Worm (Caenorhabditis elegans): ENCODE measurements around the gene T02G5.7.

Gene T02G5.7

ce11 chrII:7104794-7105613, 29.6 kb downstream of the T02G5.7 start, which contains the start of the genes farl-11 and rpl-33:
Gene farl-11 (minus strand): TSS chrII:7105035.
Gene rpl-33 (plus strand): TSS chrII:7105563.
- TF ChIP-seq ref-2 (tag; optimal IDR thresholded peaks at IDR 0.05) (peak; percentile 29), ceh-19 (GFP tag; optimal IDR thresholded peaks at IDR 0.05) (no peak), nfya-1 (tag; optimal IDR thresholded peaks at IDR 0.05) (peak; percentile 73), rnt-1 (tag; optimal IDR thresholded peaks at IDR 0.05) (peak; percentile 19), unc-55 (GFP tag; optimal IDR thresholded peaks at IDR 0.05) (peak; percentile 38), tbx-7 (tag; optimal IDR thresholded peaks at IDR 0.05) (no peak), ceh-31 (tag; optimal IDR thresholded peaks at IDR 0.05) (peak; percentile 80), ets-4 (tag; optimal IDR thresholded peaks at IDR 0.05) (peak; percentile 39), tbx-2 (tag; optimal IDR thresholded peaks at IDR 0.05) (peak; percentile 52), dve-1 (tag; optimal IDR thresholded peaks at IDR 0.05) (peak; percentile 50), ama-1 (optimal IDR thresholded peaks at IDR 0.05) (no peak), hlh-6 (tag; optimal IDR thresholded peaks at IDR 0.05) (no peak), elt-2 (tag; optimal IDR thresholded peaks at IDR 0.05) (peak; percentile 42), unc-42 (tag; optimal IDR thresholded peaks at IDR 0.05) (peak; percentile 6), ceh-34 (tag; optimal IDR thresholded peaks at IDR 0.05) (peak; percentile 23), pax-1 (tag; optimal IDR thresholded peaks at IDR 0.05) (peak; percentile 19), ceh-18 (tag; optimal IDR thresholded peaks at IDR 0.05) (peak; percentile 54)

DNA sequence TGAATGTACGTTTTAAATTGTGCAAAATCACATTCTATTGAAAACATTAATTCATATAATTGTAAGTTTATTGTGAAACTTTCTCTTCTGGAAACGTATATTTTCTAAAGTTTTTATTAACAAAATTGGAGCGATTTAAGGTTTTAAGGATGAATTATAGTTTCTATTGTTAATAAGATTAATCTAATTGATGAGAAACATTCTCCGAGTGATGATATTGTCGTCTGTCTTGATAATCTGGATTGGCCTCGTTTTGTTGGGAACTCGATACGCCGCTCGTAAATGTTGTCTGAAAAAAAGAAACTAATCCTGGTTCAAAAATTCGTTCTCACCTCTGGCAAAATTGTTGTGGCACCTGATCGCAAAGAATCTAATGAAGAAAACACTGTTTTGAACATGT, 30.9 kb downstream of the T02G5.7 start:
- no peak for TF ChIP-seq unc-3 (GFP tag; conservative IDR thresholded peaks at IDR 0.05)
- no peak for TF ChIP-seq unc-3 (tag; optimal IDR thresholded peaks at IDR 0.05)
- no peak for TF ChIP-seq elt-2 (tag; optimal IDR thresholded peaks at IDR 0.05)
- TF ChIP-seq pat-9 (tag; optimal IDR thresholded peaks at IDR 0.05): no peak
- TF ChIP-seq pha-4 (tag; optimal IDR thresholded peaks at IDR 0.05): no peak
- no peak for TF ChIP-seq C38D4.7 (GFP tag; optimal IDR thresholded peaks at IDR 0.05)
- TF ChIP-seq K02D7.2 (tag; optimal IDR thresholded peaks at IDR 0.05): no peak
- TF ChIP-seq F13H6.1 (tag; optimal IDR thresholded peaks at IDR 0.05): no peak
- no peak for TF ChIP-seq rnt-1 (tag; optimal IDR thresholded peaks at IDR 0.05)
- no peak for TF ChIP-seq fkh-10 (GFP tag; optimal IDR thresholded peaks at IDR 0.05)
- TF ChIP-seq dve-1 (tag; optimal IDR thresholded peaks at IDR 0.05): no peak
- no peak for TF ChIP-seq madf-2 (tag; optimal IDR thresholded peaks at IDR 0.05)
- TF ChIP-seq syd-9 (tag; optimal IDR thresholded peaks at IDR 0.05): no peak
- TF ChIP-seq ceh-18 (tag; optimal IDR thresholded peaks at IDR 0.05): no peak
- no peak for TF ChIP-seq ceh-24 (tag; optimal IDR thresholded peaks at IDR 0.05)
- TF ChIP-seq ama-1 (optimal IDR thresholded peaks at IDR 0.05): no peak
- no peak for TF ChIP-seq nfya-1 (tag; optimal IDR thresholded peaks at IDR 0.05)
- TF ChIP-seq ceh-34 (tag; optimal IDR thresholded peaks at IDR 0.05): no peak
- no peak for TF ChIP-seq ceh-48 (tag; optimal IDR thresholded peaks at IDR 0.05)
- TF ChIP-seq ceh-2 (tag; optimal IDR thresholded peaks at IDR 0.05): no peak
- TF ChIP-seq ceh-14 (tag; optimal IDR thresholded peaks at IDR 0.05): no peak

DNA sequence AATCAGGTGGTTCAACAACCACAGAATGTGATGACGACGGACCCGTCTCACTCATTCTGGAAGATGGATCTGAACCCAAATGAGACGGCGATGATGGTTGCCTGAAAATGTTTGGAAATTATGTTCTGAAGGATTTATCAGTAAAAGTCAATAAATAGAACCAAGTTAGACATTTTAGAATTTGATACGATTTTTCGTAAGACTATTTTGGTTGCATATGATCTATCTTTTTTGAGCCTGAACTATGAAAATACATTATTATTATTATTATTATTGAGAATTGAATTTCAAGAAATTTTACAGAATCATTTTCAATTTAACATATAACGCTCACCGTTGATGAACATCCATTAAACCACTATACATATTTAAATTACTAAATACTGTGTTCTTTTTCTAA, 34.5 kb downstream of the T02G5.7 start, which contains the start of gene F10E7.9:
TSS of gene F10E7.9 (minus strand) at position 101 of the 400 bp plus-strand sequence.
- no peak for TF ChIP-seq tbx-2 (tag; optimal IDR thresholded peaks at IDR 0.05)
- TF ChIP-seq ceh-2 (tag; optimal IDR thresholded peaks at IDR 0.05): no peak
- TF ChIP-seq pax-1 (tag; optimal IDR thresholded peaks at IDR 0.05): no peak
- TF ChIP-seq ceh-19 (GFP tag; optimal IDR thresholded peaks at IDR 0.05): no peak
- TF ChIP-seq sox-4 (tag; optimal IDR thresholded peaks at IDR 0.05): no peak
- no peak for TF ChIP-seq ceh-30 (tag; optimal IDR thresholded peaks at IDR 0.05)
- TF ChIP-seq gmeb-2 (tag; optimal IDR thresholded peaks at IDR 0.05): no peak
- no peak for TF ChIP-seq pha-4 (tag; optimal IDR thresholded peaks at IDR 0.05)

- TF ChIP-seq unc-42 (tag; optimal IDR thresholded peaks at IDR 0.05) (peak; percentile 25), fax-1 (tag; optimal IDR thresholded peaks at IDR 0.05) (no peak), ceh-48 (tag; optimal IDR thresholded peaks at IDR 0.05) (peak; percentile 66), elt-4 (tag; optimal IDR thresholded peaks at IDR 0.05) (no peak)
These were observed 35.7 kb downstream of the T02G5.7 start for ce11 chrII:7111012-7111656.
